Worm (Caenorhabditis elegans) whole organism, mixed stage, embryonic: ENCODE measurements around the gene nhr-280.

Experiments
- elt-1 ChIP-seq: sonication (generic microtip); optimal IDR thresholded peaks from 2 replicates; lab custom pipeline; 2017; ENCODE audit warnings: missing genetic modification characterization, mild to moderate bottlenecking, missing compliant biosample characterization, antibody characterized with exemption, moderate library complexity, borderline replicate concordance; ENCODE audit not compliant: insufficient read depth
- lin-13 ChIP-seq: fragments of 150-350 bp; optimal IDR thresholded peaks from 2 replicates; lab custom pipeline; 2014; ENCODE audit warnings: missing biosample characterization, missing genetic modification characterization
- lin-32 ChIP-seq: fragments of 200-800 bp; sonication (Bioruptor generic); optimal IDR thresholded peaks from 2 replicates; lab custom pipeline; 2018; ENCODE audit warnings: mild to moderate bottlenecking, missing genetic modification characterization, missing compliant biosample characterization
- nhr-12 ChIP-seq: fragments of 150-350 bp; optimal IDR thresholded peaks from 2 replicates; lab custom pipeline; 2014; ENCODE audit warnings: missing biosample characterization, missing genetic modification characterization
- nhr-28 ChIP-seq: fragments of 150-350 bp; optimal IDR thresholded peaks from 2 replicates; lab custom pipeline; 2014; ENCODE audit warnings: missing biosample characterization, missing genetic modification characterization
- ztf-11 ChIP-seq: fragments of 150-350 bp; optimal IDR thresholded peaks from 2 replicates; lab custom pipeline; 2014; ENCODE audit warnings: missing biosample characterization, missing genetic modification characterization

DNA sequence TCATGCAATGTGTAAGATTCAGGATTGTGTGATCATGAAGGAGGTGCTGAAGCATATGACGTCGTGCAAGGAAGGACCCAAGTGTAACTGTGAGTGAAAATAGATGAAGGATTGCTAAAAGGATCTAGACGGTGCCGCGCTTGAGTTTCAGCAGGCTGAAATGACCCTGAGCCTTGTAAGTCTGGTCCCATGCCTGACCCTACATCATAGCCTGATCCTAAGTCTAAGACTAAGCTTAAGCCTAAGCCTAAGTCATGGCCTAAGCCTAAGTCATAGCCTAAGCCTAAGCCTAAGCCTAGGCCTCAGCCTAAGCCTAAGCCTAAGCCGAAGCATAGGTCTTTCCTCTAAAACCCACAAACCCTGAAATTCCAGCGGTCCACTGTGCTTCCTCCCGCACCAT lies 12.7 kb downstream of the nhr-280 start:
- TF ChIP-seq lin-32 (GFP tag; lab: Kevin White, UChicago) (no peak), ztf-11 (tag; lab: Kevin White, UChicago) (no peak), elt-1 (tag; lab: Kevin White, UChicago) (no peak), nhr-28 (no peak), lin-13 (no peak), nhr-12 (tag; lab: Kevin White, UChicago) (no peak)
